Worm (Caenorhabditis elegans) whole organism, L3 larva: Measurements from ENCODE around the gene Y54G2A.38.
"Not testable (repeated sequence)": the region's sequence is repeated elsewhere in the genome, so short reads cannot be mapped to it uniquely, and the experiment has no call there.

Source experiments
- ZK546.5 ChIP-seq: sonication (generic microtip); optimal IDR thresholded peaks from 2 replicates; lab custom pipeline; 2017; ENCODE audit warnings: missing biosample characterization, missing genetic modification characterization
- aly-2 ChIP-seq: fragments of 150-350 bp; optimal IDR thresholded peaks from 2 replicates; lab custom pipeline; 2014; ENCODE audit warnings: missing biosample characterization, missing genetic modification characterization
- ama-1 ChIP-seq: fragments of 150-350 bp; optimal IDR thresholded peaks from 2 replicates; lab custom pipeline; 2018
- ceh-16 ChIP-seq: sonication (generic microtip); optimal IDR thresholded peaks from 2 replicates; lab custom pipeline; 2017; ENCODE audit warnings: missing biosample characterization, missing genetic modification characterization
- ceh-82 ChIP-seq: fragments of 150-350 bp; optimal IDR thresholded peaks from 2 replicates; lab custom pipeline; 2014; ENCODE audit warnings: missing biosample characterization, missing genetic modification characterization
- ceh-9 ChIP-seq: sonication (generic microtip); optimal IDR thresholded peaks from 2 replicates; lab custom pipeline; 2018; ENCODE audit warnings: missing biosample characterization, missing genetic modification characterization
- egl-27 ChIP-seq: sonication (generic microtip); optimal IDR thresholded peaks from 4 replicates; lab custom pipeline; 2017; ENCODE audit warnings: missing biosample characterization, missing genetic modification reagents, missing genetic modification characterization
- egl-5 ChIP-seq: fragments of 150-350 bp; optimal IDR thresholded peaks from 2 replicates; lab custom pipeline; 2017; ENCODE audit warnings: missing biosample characterization, missing genetic modification reagents, missing genetic modification characterization, inconsistent platforms
- elt-2 ChIP-seq: sonication (generic microtip); optimal IDR thresholded peaks from 2 replicates; lab custom pipeline; 2016; ENCODE audit warnings: missing genetic modification reagents, mild to moderate bottlenecking, missing genetic modification characterization, missing compliant biosample characterization
- eor-1 ChIP-seq, 2 experiments: fragments of 150-350 bp; optimal IDR thresholded peaks; 2 replicates each; lab custom pipeline; 2014 to 2018; ENCODE audit warnings: missing biosample characterization in 2 of 2, missing genetic modification characterization in 2 of 2
- fkh-2 ChIP-seq: fragments of 150-350 bp; optimal IDR thresholded peaks from 2 replicates; lab custom pipeline; 2014; ENCODE audit warnings: missing biosample characterization, missing genetic modification reagents, missing genetic modification characterization
- fos-1 ChIP-seq: fragments of 150-350 bp; optimal IDR thresholded peaks from 2 replicates; lab custom pipeline; 2014; ENCODE audit warnings: missing biosample characterization, missing genetic modification characterization
- hmg-11 ChIP-seq: sonication (generic microtip); optimal IDR thresholded peaks from 2 replicates; lab custom pipeline; 2016; ENCODE audit warnings: missing genetic modification characterization, missing compliant biosample characterization
- jun-1 ChIP-seq: fragments of 150-350 bp; optimal IDR thresholded peaks from 2 replicates; lab custom pipeline; 2014; ENCODE audit warnings: missing biosample characterization, missing genetic modification reagents, missing genetic modification characterization
- lin-15B ChIP-seq: fragments of 150-350 bp; optimal IDR thresholded peaks from 2 replicates; lab custom pipeline; 2014; ENCODE audit warnings: missing biosample characterization, missing genetic modification characterization
- lin-39 ChIP-seq: fragments of 150-350 bp; optimal IDR thresholded peaks from 2 replicates; lab custom pipeline; 2018; ENCODE audit warnings: missing biosample characterization, missing genetic modification reagents, missing genetic modification characterization
- lsy-12 ChIP-seq: sonication (generic microtip); optimal IDR thresholded peaks from 2 replicates; lab custom pipeline; 2016; ENCODE audit warnings: mild to moderate bottlenecking, missing genetic modification characterization, missing compliant biosample characterization
- mdl-1 ChIP-seq: fragments of 150-350 bp; optimal IDR thresholded peaks from 2 replicates; lab custom pipeline; 2014; ENCODE audit warnings: missing biosample characterization, missing genetic modification characterization
- mml-1 ChIP-seq: fragments of 150-350 bp; sonication (generic microtip); optimal IDR thresholded peaks from 3 replicates; lab custom pipeline; 2014; ENCODE audit warnings: missing biosample characterization, missing genetic modification characterization
- nfya-1 ChIP-seq: sonication (generic microtip); optimal IDR thresholded peaks from 2 replicates; lab custom pipeline; 2017; ENCODE audit warnings: missing genetic modification characterization, mild to moderate bottlenecking, missing compliant biosample characterization, antibody characterized with exemption, moderate library complexity; ENCODE audit not compliant: insufficient read depth
- nhr-11 ChIP-seq: fragments of 150-350 bp; optimal IDR thresholded peaks from 2 replicates; lab custom pipeline; 2014; ENCODE audit warnings: missing biosample characterization, missing genetic modification characterization
- nhr-12 ChIP-seq: fragments of 150-350 bp; optimal IDR thresholded peaks from 2 replicates; lab custom pipeline; 2014; ENCODE audit warnings: missing biosample characterization, missing genetic modification characterization
- nhr-237 ChIP-seq: fragments of 150-350 bp; optimal IDR thresholded peaks from 2 replicates; lab custom pipeline; 2014; ENCODE audit warnings: missing biosample characterization, missing genetic modification characterization
- nhr-28 ChIP-seq: fragments of 150-350 bp; optimal IDR thresholded peaks from 2 replicates; lab custom pipeline; 2014; ENCODE audit warnings: missing biosample characterization, missing genetic modification characterization
- nhr-43 ChIP-seq: sonication (generic microtip); optimal IDR thresholded peaks from 2 replicates; lab custom pipeline; 2016; ENCODE audit warnings: mild to moderate bottlenecking, missing genetic modification characterization, missing compliant biosample characterization; ENCODE audit not compliant: poor library complexity, severe bottlenecking
- nhr-76 ChIP-seq: fragments of 150-350 bp; sonication (generic microtip); optimal IDR thresholded peaks from 5 replicates; lab custom pipeline; 2014; ENCODE audit warnings: missing biosample characterization, missing genetic modification characterization
- nhr-77 ChIP-seq: fragments of 150-350 bp; optimal IDR thresholded peaks from 2 replicates; lab custom pipeline; 2014; ENCODE audit warnings: missing biosample characterization, missing genetic modification characterization
- pha-4 ChIP-seq: fragments of 150-350 bp; optimal IDR thresholded peaks from 2 replicates; lab custom pipeline; 2014; ENCODE audit warnings: missing biosample characterization, missing genetic modification reagents, missing genetic modification characterization
- pqm-1 ChIP-seq: fragments of 150-350 bp; optimal IDR thresholded peaks from 2 replicates; lab custom pipeline; 2017; ENCODE audit warnings: missing biosample characterization, missing genetic modification characterization, inconsistent platforms
- skn-1 ChIP-seq: fragments of 150-350 bp; optimal IDR thresholded peaks from 2 replicates; lab custom pipeline; 2014; ENCODE audit warnings: missing biosample characterization, missing genetic modification characterization
- tbx-2 ChIP-seq: sonication (generic microtip); optimal IDR thresholded peaks from 2 replicates; lab custom pipeline; 2016; ENCODE audit warnings: mild to moderate bottlenecking, missing genetic modification characterization, missing compliant biosample characterization
- unc-39 ChIP-seq: sonication (generic microtip); optimal IDR thresholded peaks from 4 replicates; lab custom pipeline; 2017; ENCODE audit warnings: missing biosample characterization, missing genetic modification characterization
- unc-62 ChIP-seq: fragments of 150-350 bp; sonication (generic microtip); optimal IDR thresholded peaks from 4 replicates; lab custom pipeline; 2014; ENCODE audit warnings: missing biosample characterization, missing genetic modification reagents, missing genetic modification characterization
- zag-1 ChIP-seq: fragments of 150-350 bp; optimal IDR thresholded peaks from 2 replicates; lab custom pipeline; 2014; ENCODE audit warnings: missing biosample characterization, missing genetic modification characterization
- ztf-11 ChIP-seq: fragments of 150-350 bp; optimal IDR thresholded peaks from 2 replicates; lab custom pipeline; 2014; ENCODE audit warnings: missing biosample characterization, missing genetic modification characterization
- ztf-4 ChIP-seq: fragments of 150-350 bp; optimal IDR thresholded peaks from 2 replicates; lab custom pipeline; 2014; ENCODE audit warnings: missing biosample characterization, missing genetic modification characterization

Y54G2A.38 gene

DNA sequence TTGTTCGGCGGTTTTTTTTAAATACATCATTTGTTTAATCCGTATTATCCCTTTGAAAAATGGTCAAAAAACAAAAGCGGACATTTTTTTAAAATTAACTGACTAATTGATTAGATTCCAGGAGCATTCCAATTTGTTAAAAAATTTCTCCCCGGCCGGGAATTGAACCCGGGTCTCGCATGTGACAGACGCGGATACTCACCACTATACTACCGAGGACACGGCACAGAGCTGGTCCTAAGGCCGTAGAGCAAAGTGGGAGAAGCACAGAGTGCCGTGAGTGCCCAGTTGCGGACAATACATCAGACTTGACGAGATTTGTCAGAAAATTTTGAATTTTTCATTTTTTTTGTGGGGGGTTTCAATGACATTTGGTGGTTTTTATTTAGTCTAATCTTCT lies 41.7 kb downstream of the Y54G2A.38 start:
- no peak for TF ChIP-seq egl-27 (tag; lab: Kevin White, UChicago)
- no peak for TF ChIP-seq unc-62 (GFP tag; lab: Kevin White, UChicago)
- TF ChIP-seq elt-2 (tag; lab: Kevin White, UChicago), result peak; percentile 19
- peak; percentile 16 for TF ChIP-seq nfya-1 (tag; lab: Kevin White, UChicago)
- peak; percentile 16 for TF ChIP-seq hmg-11 (tag; lab: Kevin White, UChicago)
- no peak for TF ChIP-seq zag-1 (tag; lab: Kevin White, UChicago)
- no peak for TF ChIP-seq ceh-16
- no peak for TF ChIP-seq ztf-11 (tag; lab: Kevin White, UChicago)
- peak; percentile 14 for TF ChIP-seq lin-15B (tag; lab: Kevin White, UChicago)
- no peak for TF ChIP-seq nhr-237 (tag; lab: Kevin White, UChicago)
- TF ChIP-seq aly-2 (tag; lab: Kevin White, UChicago), result no peak
- no peak for TF ChIP-seq fos-1 (tag; lab: Kevin White, UChicago)
- TF ChIP-seq ceh-82, result no peak
- TF ChIP-seq mdl-1 (tag; lab: Kevin White, UChicago), result no peak
- TF ChIP-seq ama-1 (lab: Kevin White, UChicago), result no peak

DNA sequence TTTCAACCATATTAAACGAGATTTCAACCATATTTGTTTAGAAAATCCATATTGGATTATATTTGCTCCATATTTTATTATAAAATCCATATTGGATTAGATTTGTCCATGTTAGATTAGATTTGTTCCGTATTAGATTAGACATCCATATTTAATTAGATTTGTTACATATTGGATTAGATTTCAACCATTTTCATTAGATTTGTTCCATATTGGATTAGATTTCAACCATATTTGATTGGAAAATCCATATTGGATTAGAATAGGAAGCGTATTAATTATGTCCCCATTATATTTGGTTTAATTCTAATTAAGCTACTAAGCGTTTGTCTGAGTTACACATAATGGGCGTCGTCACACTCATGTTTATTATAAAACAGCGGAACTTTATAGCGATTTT lies 42.3 kb downstream of the Y54G2A.38 start, which contains the start of gene Y54G2A.44:
Y54G2A.44 (plus strand) TSS at position 301 of the 400 bp plus-strand sequence.
- TF ChIP-seq ztf-11 (tag; lab: Kevin White, UChicago); nhr-77 (tag; lab: Kevin White, UChicago); unc-39: not testable (repeated sequence)

DNA sequence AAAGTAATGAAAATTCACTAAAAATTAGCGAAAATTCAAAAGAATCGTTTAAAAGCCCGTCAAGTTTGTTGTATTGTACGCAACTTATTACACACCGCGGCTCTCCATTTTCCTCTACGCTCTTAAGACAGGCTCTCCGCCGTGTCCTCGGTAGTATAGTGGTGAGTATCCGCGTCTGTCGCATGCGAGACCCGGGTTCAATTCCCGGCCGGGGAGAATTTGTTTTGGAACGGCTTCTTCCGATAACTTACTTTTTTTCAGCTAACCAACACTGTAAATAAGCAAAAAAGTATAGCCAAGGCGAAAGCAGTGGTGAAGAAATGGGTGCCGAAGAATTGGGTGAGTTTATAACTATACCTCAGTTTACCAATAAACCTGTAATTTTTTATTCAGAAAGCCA lies 42.9 kb downstream of the Y54G2A.38 start:
- TF ChIP-seq pha-4, result peak; percentile 12
- TF ChIP-seq elt-2 (tag; lab: Kevin White, UChicago), result peak; percentile 6
- TF ChIP-seq ceh-9 (tag; lab: Kevin White, UChicago), result no peak
- no peak for TF ChIP-seq nhr-43 (tag; lab: Kevin White, UChicago)
- TF ChIP-seq nfya-1 (tag; lab: Kevin White, UChicago), result peak; percentile 2

DNA sequence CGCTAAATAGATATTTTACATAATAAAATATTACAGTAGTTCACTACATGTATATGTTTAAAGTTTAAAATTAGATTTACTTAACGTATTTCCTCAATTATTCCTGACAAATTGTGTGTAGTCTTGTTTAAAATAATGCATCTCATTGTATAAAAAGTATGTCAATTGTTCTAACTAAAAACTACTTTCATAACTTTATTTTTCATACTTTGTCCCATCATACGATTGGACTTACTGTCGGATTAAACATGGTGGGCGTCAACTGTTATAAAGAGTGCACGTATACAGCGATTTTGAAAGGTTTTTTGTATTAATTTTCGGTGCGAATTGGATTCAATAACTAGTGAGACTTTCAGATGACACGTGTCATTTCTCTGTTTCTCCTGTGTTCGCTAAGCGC lies 44.4 kb downstream of the Y54G2A.38 start, which contains the start of gene Y54G2A.32:
Y54G2A.32 (plus strand) TSS at position 301 of the 400 bp plus-strand sequence.
- TF ChIP-seq ztf-4 (tag; lab: Kevin White, UChicago) (no peak), nhr-77 (tag; lab: Kevin White, UChicago) (no peak), ceh-9 (tag; lab: Kevin White, UChicago) (no peak), nhr-11 (tag; lab: Kevin White, UChicago) (no peak), unc-62 (GFP tag; lab: Kevin White, UChicago) (no peak), pqm-1 (no peak), mml-1 (tag; lab: Kevin White, UChicago) (no peak), lsy-12 (tag; lab: Kevin White, UChicago) (no peak), pha-4 (no peak), fkh-2 (tag; lab: Kevin White, UChicago) (no peak), egl-5 (no peak), ztf-11 (tag; lab: Kevin White, UChicago) (no peak), nhr-28 (tag; lab: Kevin White, UChicago) (no peak), skn-1 (tag; lab: Kevin White, UChicago) (no peak), nhr-76 (no peak), egl-27 (tag; lab: Kevin White, UChicago) (no peak), eor-1 (tag; optimal IDR thresholded peaks at IDR 0.05; lab: Kevin White, UChicago) (no peak), nhr-12 (no peak), nhr-43 (tag; lab: Kevin White, UChicago) (no peak)

DNA sequence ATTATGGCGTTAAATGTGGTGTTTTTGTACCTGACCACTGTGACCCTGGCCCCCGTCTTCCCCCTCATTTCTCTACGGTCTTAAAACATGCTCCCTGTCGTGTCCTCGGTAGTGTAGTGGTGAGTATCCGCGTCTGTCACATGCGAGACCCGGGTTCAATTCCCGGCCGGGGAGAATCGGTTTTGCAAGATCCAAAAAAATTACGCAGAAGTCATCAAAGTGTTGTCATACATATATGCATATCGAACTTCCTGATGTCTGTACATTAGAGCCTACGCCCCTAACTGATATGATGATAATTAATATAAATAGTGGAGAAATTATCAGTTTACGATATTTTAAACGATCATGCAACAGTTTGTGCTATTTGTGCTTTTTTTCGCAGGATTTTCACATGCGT lies 46.3 kb downstream of the Y54G2A.38 start, which contains the start of gene Y54G2A.45:
Y54G2A.45 (plus strand) TSS at position 333 of the 400 bp plus-strand sequence.
- peak; percentile 24 for TF ChIP-seq lsy-12 (tag; lab: Kevin White, UChicago)
- peak; percentile 6 for TF ChIP-seq lin-15B (tag; lab: Kevin White, UChicago)
- peak; percentile 31 for TF ChIP-seq nfya-1 (tag; lab: Kevin White, UChicago)
- TF ChIP-seq ZK546.5 (tag; lab: Kevin White, UChicago), result no peak
- peak; percentile 40 for TF ChIP-seq pha-4
- TF ChIP-seq ceh-16, result no peak
- TF ChIP-seq nhr-43 (tag; lab: Kevin White, UChicago), result peak; percentile 31
- TF ChIP-seq elt-2 (tag; lab: Kevin White, UChicago), result peak; percentile 89
- peak; percentile 30 for TF ChIP-seq hmg-11 (tag; lab: Kevin White, UChicago)
- peak; percentile 83 for TF ChIP-seq skn-1 (tag; lab: Kevin White, UChicago)
- TF ChIP-seq jun-1 (tag; lab: Kevin White, UChicago), result peak; percentile 64
- TF ChIP-seq lin-39 (tag; lab: Kevin White, UChicago), result peak; percentile 10
- TF ChIP-seq nhr-12, result no peak
- TF ChIP-seq tbx-2, result peak; percentile 29
- no peak for TF ChIP-seq egl-27 (tag; lab: Kevin White, UChicago)
- peak; percentile 81 for TF ChIP-seq pqm-1
